Worm (Caenorhabditis elegans): ENCODE results near the gene Y48A6C.4.

ce11 chrIII:11091651-11092278 is 27.8 kb upstream of the Y48A6C.4 start:
- TF ChIP-seq pes-1 (GFP tag; IDR thresholded peaks at IDR 0.05) (peak; percentile 62; the same call in 1 of the 2 replicates), tbx-11 (GFP tag; IDR thresholded peaks at IDR 0.05) (no peak), B0310.2 (tag; optimal IDR thresholded peaks at IDR 0.05) (no peak), flt-1 (GFP tag; IDR thresholded peaks at IDR 0.05) (no peak), ceh-36 (tag; optimal IDR thresholded peaks at IDR 0.05) (no peak)

All from whole organism, early embryonic.